Worm (Caenorhabditis elegans) whole organism, young adult: ENCODE results near the gene cdc-25.3.

ENCODE experiments used
- B0336.3 ChIP-seq: fragments of 200-800 bp; sonication (Bioruptor generic); IDR thresholded peaks from 2 replicates; pipeline ENCODE4 v1.3.6; 2022; ENCODE audit warnings: missing genetic modification characterization, missing compliant biosample characterization
- C17E4.6 ChIP-seq: fragments of 200-800 bp; sonication (Bioruptor generic); IDR thresholded peaks from 2 replicates; pipeline ENCODE4 v1.3.6; 2022; ENCODE audit warnings: missing genetic modification reagents, missing genetic modification characterization, missing compliant biosample characterization
- D2030.7 ChIP-seq: fragments of 200-800 bp; sonication (Bioruptor generic); IDR thresholded peaks from 2 replicates; pipeline ENCODE4 v1.3.6; 2022; ENCODE audit warnings: missing genetic modification reagents, missing genetic modification characterization, missing compliant biosample characterization
- F10E7.11 ChIP-seq: sonication (generic microtip); optimal IDR thresholded peaks from 2 replicates; lab custom pipeline; 2017; ENCODE audit warnings: mild to moderate bottlenecking, missing genetic modification characterization, moderate library complexity, missing compliant biosample characterization
- F23B12.7 ChIP-seq: sonication (generic microtip); optimal IDR thresholded peaks from 2 replicates; lab custom pipeline; 2017; ENCODE audit warnings: missing genetic modification characterization, mild to moderate bottlenecking, missing compliant biosample characterization, antibody characterized with exemption, moderate library complexity; ENCODE audit not compliant: insufficient read depth
- F49E8.2 ChIP-seq: sonication (generic microtip); optimal IDR thresholded peaks from 3 replicates; lab custom pipeline; 2017; ENCODE audit warnings: missing genetic modification characterization, mild to moderate bottlenecking, missing compliant biosample characterization, antibody characterized with exemption, moderate library complexity; ENCODE audit not compliant: insufficient read depth
- F57C9.4 ChIP-seq: sonication (generic microtip); optimal IDR thresholded peaks from 2 replicates; lab custom pipeline; 2017; ENCODE audit warnings: mild to moderate bottlenecking, missing genetic modification characterization, missing compliant biosample characterization
- T07F8.4 ChIP-seq: sonication (generic microtip); optimal IDR thresholded peaks from 2 replicates; lab custom pipeline; 2016; ENCODE audit warnings: mild to moderate bottlenecking, missing genetic modification characterization, moderate library complexity, missing compliant biosample characterization
- T26A5.8 ChIP-seq: sonication (generic microtip); optimal IDR thresholded peaks from 2 replicates; lab custom pipeline; 2016; ENCODE audit warnings: missing genetic modification characterization, missing compliant biosample characterization
- Y79H2A.3 ChIP-seq: fragments of 200-800 bp; sonication (Bioruptor generic); conservative IDR thresholded peaks from 2 replicates; pipeline ENCODE4 v1.3.6; 2022; ENCODE audit warnings: missing genetic modification reagents, missing genetic modification characterization, missing compliant biosample characterization
- ama-1 ChIP-seq, 3 experiments: fragments of 150-350 bp in 1 of 3; sonication (generic microtip) in 2 of 3; optimal IDR thresholded peaks; 2 replicates each; lab custom pipeline; 2014 to 2018; ENCODE audit warnings: missing biosample characterization in 2 of 3, missing genetic modification characterization in 2 of 3, missing genetic modification reagents in 2 of 3
- athp-1 ChIP-seq: sonication (generic microtip); optimal IDR thresholded peaks from 2 replicates; lab custom pipeline; 2017; ENCODE audit warnings: mild to moderate bottlenecking, missing genetic modification characterization, missing compliant biosample characterization
- attf-3 ChIP-seq: fragments of 200-800 bp; sonication (Bioruptor generic); conservative IDR thresholded peaks from 2 replicates; pipeline ENCODE4 v1.3.6; 2022; ENCODE audit warnings: missing genetic modification reagents, missing genetic modification characterization, missing compliant biosample characterization
- attf-5 ChIP-seq: fragments of 200-800 bp; sonication (Bioruptor generic); optimal IDR thresholded peaks from 2 replicates; lab custom pipeline; 2018; ENCODE audit warnings: mild to moderate bottlenecking, missing genetic modification characterization, missing compliant biosample characterization
- bed-1 ChIP-seq: fragments of 200-800 bp; sonication (Bioruptor generic); IDR thresholded peaks from 2 replicates; pipeline ENCODE4 v1.3.6; 2022; ENCODE audit warnings: missing genetic modification reagents, missing genetic modification characterization, missing compliant biosample characterization
- cebp-2 ChIP-seq: fragments of 200-800 bp; sonication (Bioruptor generic); IDR thresholded peaks from 2 replicates; pipeline ENCODE4 v1.3.6; 2022; ENCODE audit warnings: missing genetic modification characterization, missing compliant biosample characterization
- ceh-40 ChIP-seq: fragments of 200-800 bp; sonication (Bioruptor generic); IDR thresholded peaks from 2 replicates; pipeline ENCODE4 v1.3.6; 2022; ENCODE audit warnings: missing genetic modification characterization, missing compliant biosample characterization
- ceh-79 ChIP-seq: sonication (generic microtip); optimal IDR thresholded peaks from 2 replicates; lab custom pipeline; 2017; ENCODE audit warnings: mild to moderate bottlenecking, missing genetic modification characterization, missing compliant biosample characterization
- chd-7 ChIP-seq: sonication (generic microtip); optimal IDR thresholded peaks from 2 replicates; lab custom pipeline; 2016; ENCODE audit warnings: mild to moderate bottlenecking, missing genetic modification characterization, moderate library complexity, missing compliant biosample characterization
- die-1 ChIP-seq: sonication (generic microtip); optimal IDR thresholded peaks from 2 replicates; lab custom pipeline; 2016; ENCODE audit warnings: missing genotype, mild to moderate bottlenecking, missing genetic modification characterization, missing compliant biosample characterization
- dox-1 ChIP-seq: fragments of 200-800 bp; sonication (Bioruptor generic); IDR thresholded peaks from 2 replicates; pipeline ENCODE4 v1.3.6; 2022; ENCODE audit warnings: missing genetic modification reagents, missing genetic modification characterization, missing compliant biosample characterization
- dpff-1 ChIP-seq: sonication (generic microtip); optimal IDR thresholded peaks from 2 replicates; lab custom pipeline; 2017; ENCODE audit warnings: mild to moderate bottlenecking, missing genetic modification characterization, missing compliant biosample characterization
- ekl-4 ChIP-seq: fragments of 200-800 bp; sonication (Bioruptor generic); IDR thresholded peaks from 2 replicates; pipeline ENCODE4 v1.3.6; 2022; ENCODE audit warnings: missing genetic modification reagents, missing genetic modification characterization, missing compliant biosample characterization
- hmg-1.2 ChIP-seq: fragments of 200-800 bp; sonication (Bioruptor generic); IDR thresholded peaks from 2 replicates; pipeline ENCODE4 v1.3.6; 2022; ENCODE audit warnings: missing genetic modification reagents, missing genetic modification characterization, missing compliant biosample characterization
- lag-1 ChIP-seq: fragments of 200-800 bp; sonication (Bioruptor generic); IDR thresholded peaks from 2 replicates; pipeline ENCODE4 v1.3.6; 2022; ENCODE audit warnings: missing genetic modification reagents, missing genetic modification characterization, missing compliant biosample characterization
- let-526 ChIP-seq: fragments of 200-800 bp; sonication (Bioruptor generic); IDR thresholded peaks from 2 replicates; pipeline ENCODE4 v1.3.6; 2022; ENCODE audit warnings: missing genetic modification reagents, missing genetic modification characterization, missing compliant biosample characterization
- lin-35 ChIP-seq, 3 experiments: fragments of 150-350 bp in 2 of 3; sonication (generic microtip) in 1 of 3; optimal IDR thresholded peaks; 2 replicates each; lab custom pipeline; 2014 to 2018; ENCODE audit warnings: missing biosample characterization in 3 of 3, missing genetic modification characterization in 3 of 3, missing genetic modification reagents in 3 of 3
- lin-54 ChIP-seq: fragments of 200-800 bp; sonication (Bioruptor generic); optimal IDR thresholded peaks from 2 replicates; lab custom pipeline; 2018; ENCODE audit warnings: mild to moderate bottlenecking, missing genetic modification characterization, missing compliant biosample characterization
- lir-1 ChIP-seq: fragments of 200-800 bp; sonication (Bioruptor generic); conservative IDR thresholded peaks from 2 replicates; pipeline ENCODE4 v1.3.6; 2022; ENCODE audit warnings: missing genetic modification reagents, missing genetic modification characterization, missing compliant biosample characterization
- mes-4 ChIP-seq: sonication (generic microtip); optimal IDR thresholded peaks from 2 replicates; lab custom pipeline; 2016; ENCODE audit warnings: missing genotype, missing genetic modification characterization, missing compliant biosample characterization
- mxl-1 ChIP-seq: sonication (generic microtip); optimal IDR thresholded peaks from 2 replicates; lab custom pipeline; 2016; ENCODE audit warnings: missing genetic modification characterization, missing compliant biosample characterization
- nhr-27 ChIP-seq: fragments of 200-800 bp; sonication (Bioruptor generic); optimal IDR thresholded peaks from 2 replicates; lab custom pipeline; 2018; ENCODE audit warnings: mild to moderate bottlenecking, missing genetic modification characterization, moderate library complexity, missing compliant biosample characterization
- rcor-1 ChIP-seq: fragments of 200-800 bp; sonication (Bioruptor generic); IDR thresholded peaks from 2 replicates; pipeline ENCODE4 v1.3.6; 2022; ENCODE audit warnings: missing genetic modification reagents, missing genetic modification characterization, missing compliant biosample characterization
- sdz-38 ChIP-seq: sonication (generic microtip); optimal IDR thresholded peaks from 2 replicates; lab custom pipeline; 2016; ENCODE audit warnings: missing genotype, missing genetic modification characterization, missing compliant biosample characterization
- snpc-1.1 ChIP-seq: sonication (generic microtip); optimal IDR thresholded peaks from 2 replicates; lab custom pipeline; 2017; ENCODE audit warnings: missing genetic modification characterization, mild to moderate bottlenecking, missing compliant biosample characterization, antibody characterized with exemption, moderate library complexity, missing genotype, missing genetic modification reagents; ENCODE audit not compliant: insufficient read depth
- snpc-3.4 ChIP-seq: sonication (generic microtip); optimal IDR thresholded peaks from 2 replicates; lab custom pipeline; 2017; ENCODE audit warnings: missing genetic modification characterization, mild to moderate bottlenecking, missing compliant biosample characterization, antibody characterized with exemption, moderate library complexity, missing genotype, missing genetic modification reagents
- tbp1 ChIP-seq: fragments of 200-800 bp; sonication (Bioruptor generic); optimal IDR thresholded peaks from 2 replicates; lab custom pipeline; 2018; ENCODE audit warnings: mild to moderate bottlenecking, missing genetic modification characterization, missing compliant biosample characterization
- unc-130 ChIP-seq: sonication (generic microtip); optimal IDR thresholded peaks from 2 replicates; lab custom pipeline; 2016; ENCODE audit warnings: missing genetic modification reagents, missing genetic modification characterization, missing compliant biosample characterization
- xnd-1 ChIP-seq: sonication (generic microtip); optimal IDR thresholded peaks from 2 replicates; lab custom pipeline; 2016; ENCODE audit warnings: missing genotype, missing genetic modification reagents, missing genetic modification characterization, missing compliant biosample characterization
- zim-3 ChIP-seq: sonication (generic microtip); optimal IDR thresholded peaks from 2 replicates; lab custom pipeline; 2017; ENCODE audit warnings: mild to moderate bottlenecking, missing genetic modification characterization, moderate library complexity, missing compliant biosample characterization
- ztf-25 ChIP-seq: fragments of 200-800 bp; sonication (Bioruptor generic); IDR thresholded peaks from 2 replicates; pipeline ENCODE4 v1.3.6; 2022; ENCODE audit warnings: missing genetic modification reagents, missing genetic modification characterization, missing compliant biosample characterization

cdc-25.3 gene

ce11 chrIII:8937571-8937970, 19.8 kb upstream of the cdc-25.3 start (continued):
- TF ChIP-seq die-1 (tag; lab: Kevin White, UChicago) (peak; percentile 92), tbp1 (GFP tag; lab: Kevin White, UChicago) (peak; percentile 94), sdz-38 (tag; lab: Kevin White, UChicago) (no peak), T07F8.4 (tag; lab: Kevin White, UChicago) (peak; percentile 70), chd-7 (tag; lab: Kevin White, UChicago) (no peak), T26A5.8 (tag; lab: Kevin White, UChicago) (peak; percentile 36), snpc-3.4 (peak; percentile 52), bed-1 (GFP tag; lab: Robert Waterston, UW) (0 out of 2 replicates have a peak, but pooled peaks have one; percentile 73), attf-3 (GFP tag; lab: Robert Waterston, UW) (no peak), let-526 (GFP tag; lab: Robert Waterston, UW) (peak; percentile 68; the same call in 1 of the 2 replicates), snpc-1.1 (tag; lab: Kevin White, UChicago) (peak; percentile 35), F23B12.7 (tag; lab: Kevin White, UChicago) (peak; percentile 65), Y79H2A.3 (GFP tag; lab: Robert Waterston, UW) (0 out of 2 replicates have a peak, but pooled peaks have one; percentile 55), F57C9.4 (tag; lab: Kevin White, UChicago) (peak; percentile 46), mxl-1 (tag; lab: Kevin White, UChicago) (peak; percentile 67), D2030.7 (GFP tag; lab: Robert Waterston, UW) (peak; percentile 80), lir-1 (GFP tag; lab: Robert Waterston, UW) (0 out of 2 replicates have a peak, but pooled peaks have one; percentile 58), ceh-79 (tag; lab: Kevin White, UChicago) (no peak), dox-1 (no peak), mes-4 (peak; percentile 38), lag-1 (no peak), dpff-1 (no peak), B0336.3 (GFP tag; lab: Robert Waterston, UW) (no peak), nhr-27 (tag; lab: Kevin White, UChicago) (peak; percentile 27), lin-35 (GFP tag; optimal IDR thresholded peaks at IDR 0.05; lab: Kevin White, UChicago) (peak in 1 of 3 experiments; percentile 61), ztf-25 (GFP tag; lab: Robert Waterston, UW) (peak; percentile 84; the same call in 1 of the 2 replicates), lin-54 (GFP tag; lab: Kevin White, UChicago) (no peak), athp-1 (tag; lab: Kevin White, UChicago) (peak; percentile 78), zim-3 (tag; lab: Kevin White, UChicago) (peak; percentile 71), xnd-1 (no peak)

- no peak for TF ChIP-seq rcor-1 (GFP tag; lab: Robert Waterston, UW)
- no peak for TF ChIP-seq ama-1 (optimal IDR thresholded peaks at IDR 0.05; lab: Kevin White, UChicago)
- no peak for TF ChIP-seq ama-1 (GFP tag; optimal IDR thresholded peaks at IDR 0.05; lab: Kevin White, UChicago)
- TF ChIP-seq D2030.7 (GFP tag; lab: Robert Waterston, UW) = no peak
- no peak for TF ChIP-seq ceh-40 (GFP tag; lab: Robert Waterston, UW)
- no peak for TF ChIP-seq attf-3 (GFP tag; lab: Robert Waterston, UW)
- TF ChIP-seq ceh-79 (tag; lab: Kevin White, UChicago) = no peak
- TF ChIP-seq F10E7.11 (tag; lab: Kevin White, UChicago) = no peak
- no peak for TF ChIP-seq nhr-27 (tag; lab: Kevin White, UChicago)
- TF ChIP-seq hmg-1.2 (GFP tag; lab: Robert Waterston, UW) = no peak
- TF ChIP-seq unc-130 = no peak
- TF ChIP-seq ekl-4 (GFP tag; lab: Robert Waterston, UW) = no peak
- TF ChIP-seq let-526 (GFP tag; lab: Robert Waterston, UW) = no peak
- no peak for TF ChIP-seq C17E4.6 (GFP tag; lab: Robert Waterston, UW)
- TF ChIP-seq xnd-1 = no peak
- TF ChIP-seq cebp-2 (GFP tag; lab: Robert Waterston, UW) = no peak
- no peak for TF ChIP-seq athp-1 (tag; lab: Kevin White, UChicago)
- no peak for TF ChIP-seq F49E8.2 (tag; lab: Kevin White, UChicago)
- TF ChIP-seq attf-5 (GFP tag; lab: Kevin White, UChicago) = no peak
- TF ChIP-seq, all 124 proteins: peak for 0
These were observed 16.6 kb upstream of the cdc-25.3 start for ce11 chrIII:8934378-8934777.
